Fruit fly (Drosophila melanogaster) whole organism, pupa: ENCODE measurements around the gene GstD9.

Experiments
- CG10348 ChIP-seq: fragments of 200-800 bp; sonication (Bioruptor generic); IDR thresholded peaks from 2 replicates; pipeline ENCODE4 v1.3.6; 2022; ENCODE audit warnings: missing biosample characterization, missing genetic modification characterization
- CG12605 ChIP-seq: fragments of 200-800 bp; sonication (Bioruptor generic); IDR thresholded peaks from 2 replicates; pipeline ENCODE4 v1.3.6; 2022; ENCODE audit warnings: missing biosample characterization, missing genetic modification characterization
- CG13204 ChIP-seq: fragments of 200-800 bp; sonication (Bioruptor generic); optimal IDR thresholded peaks from 2 replicates; lab custom pipeline; 2018; ENCODE audit warnings: missing biosample characterization, mild to moderate bottlenecking, missing genetic modification characterization, moderate library complexity
- CG14655 ChIP-seq: fragments of 200-800 bp; sonication (Bioruptor generic); optimal IDR thresholded peaks from 3 replicates; lab custom pipeline; 2017; ENCODE audit warnings: mild to moderate bottlenecking, missing biosample characterization, missing genetic modification reagents, missing genetic modification characterization
- CG15710 ChIP-seq: fragments of 200-800 bp; sonication (Bioruptor generic); optimal IDR thresholded peaks from 2 replicates; lab custom pipeline; 2018; ENCODE audit warnings: missing biosample characterization, mild to moderate bottlenecking, missing genetic modification characterization, moderate library complexity
- CG17806 ChIP-seq: fragments of 200-800 bp; sonication (Bioruptor generic); optimal IDR thresholded peaks from 2 replicates; lab custom pipeline; 2018; ENCODE audit warnings: missing biosample characterization, mild to moderate bottlenecking, missing genetic modification characterization, moderate library complexity
- CG32121 ChIP-seq: fragments of 200-800 bp; sonication (Bioruptor generic); IDR thresholded peaks from 2 replicates; pipeline ENCODE4 v1.3.6; 2022; ENCODE audit warnings: missing biosample characterization, missing genetic modification characterization
- CG34367 ChIP-seq: fragments of 200-800 bp; sonication (Bioruptor generic); optimal IDR thresholded peaks from 2 replicates; lab custom pipeline; 2018; ENCODE audit warnings: missing biosample characterization, mild to moderate bottlenecking, missing genetic modification characterization
- CG4496 ChIP-seq: fragments of 200-800 bp; sonication (Bioruptor generic); IDR thresholded peaks from 3 replicates; pipeline ENCODE4 v1.3.6; 2022; ENCODE audit warnings: missing biosample characterization, missing genetic modification characterization
- CG8159 ChIP-seq: fragments of 200-800 bp; sonication (Bioruptor generic); optimal IDR thresholded peaks from 3 replicates; lab custom pipeline; 2018; ENCODE audit warnings: missing biosample characterization, mild to moderate bottlenecking, missing genetic modification characterization, moderate library complexity
- CG8301 ChIP-seq: fragments of 200-800 bp; sonication (Bioruptor generic); optimal IDR thresholded peaks from 2 replicates; lab custom pipeline; 2018; ENCODE audit warnings: missing biosample characterization, mild to moderate bottlenecking, missing genetic modification characterization
- CG9948 ChIP-seq: fragments of 200-800 bp; sonication (Bioruptor generic); optimal IDR thresholded peaks from 2 replicates; lab custom pipeline; 2018; ENCODE audit warnings: missing biosample characterization, mild to moderate bottlenecking, missing genetic modification characterization, moderate library complexity
- D1 ChIP-seq: fragments of 200-800 bp; sonication (Bioruptor generic); optimal IDR thresholded peaks from 2 replicates; lab custom pipeline; 2018; ENCODE audit warnings: missing biosample characterization, mild to moderate bottlenecking, missing genetic modification characterization, moderate library complexity
- EcR ChIP-seq: fragments of 200-800 bp; sonication (Bioruptor generic); optimal IDR thresholded peaks from 3 replicates; lab custom pipeline; 2019; ENCODE audit warnings: missing biosample characterization, missing genetic modification characterization, mild to moderate bottlenecking, moderate library complexity, missing genetic modification reagents
- Ets98B ChIP-seq: fragments of 200-800 bp; sonication (Bioruptor generic); IDR thresholded peaks from 2 replicates; pipeline ENCODE4 v1.3.6; 2022; ENCODE audit warnings: missing biosample characterization, missing genetic modification characterization
- Pif1A ChIP-seq: fragments of 200-800 bp; sonication (Bioruptor generic); optimal IDR thresholded peaks from 3 replicates; lab custom pipeline; 2016; ENCODE audit warnings: missing biosample characterization, missing genetic modification characterization
- Pif1B ChIP-seq: fragments of 200-800 bp; sonication (Bioruptor generic); optimal IDR thresholded peaks from 3 replicates; lab custom pipeline; 2016; ENCODE audit warnings: missing biosample characterization, missing genetic modification characterization
- Snoo ChIP-seq: fragments of 200-800 bp; sonication (Bioruptor generic); optimal IDR thresholded peaks from 3 replicates; lab custom pipeline; 2017; ENCODE audit warnings: missing biosample characterization, mild to moderate bottlenecking, missing genetic modification characterization, inconsistent platforms
- fd96Ca ChIP-seq: fragments of 200-800 bp; sonication (Bioruptor generic); IDR thresholded peaks from 3 replicates; pipeline ENCODE4 v1.3.6; 2022; ENCODE audit warnings: missing biosample characterization, missing genetic modification characterization
- gl ChIP-seq: fragments of 200-800 bp; sonication (Bioruptor generic); optimal IDR thresholded peaks from 2 replicates; lab custom pipeline; 2018; ENCODE audit warnings: missing biosample characterization, mild to moderate bottlenecking, missing genetic modification characterization
- rn ChIP-seq: fragments of 200-800 bp; sonication (Bioruptor generic); IDR thresholded peaks from 2 replicates; pipeline ENCODE4 v1.3.6; 2022; ENCODE audit warnings: missing biosample characterization, missing genetic modification characterization

Gene GstD9

DNA sequence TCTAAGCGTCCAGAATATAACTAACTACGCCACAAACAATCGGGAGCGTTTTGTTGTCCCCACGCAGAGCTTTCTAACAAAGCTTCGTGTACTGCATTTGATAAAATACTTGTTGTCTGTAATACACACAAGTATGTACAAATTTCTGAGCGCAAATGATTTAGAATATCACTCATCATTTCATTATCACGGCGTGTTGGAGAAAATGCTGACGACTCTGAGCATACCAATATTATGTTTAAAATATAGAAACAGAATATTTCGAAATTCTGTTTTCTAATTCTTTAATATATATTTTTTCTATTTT, 38.5 kb upstream of the GstD9 start, which contains the start of gene Cyp9f2:
Gene Cyp9f2 (minus strand): TSS at position 101 of the 307 bp plus-strand sequence.
- TF ChIP-seq Snoo (tag; lab: Kevin White, UChicago), result no peak
- no peak for TF ChIP-seq CG10348 (GFP tag; lab: Robert Waterston, UW)
- no peak for TF ChIP-seq CG9948
- no peak for TF ChIP-seq Pif1B (GFP tag; lab: Kevin White, UChicago)
- no peak for TF ChIP-seq Ets98B (GFP tag; lab: Robert Waterston, UW)
- TF ChIP-seq CG32121 (GFP tag; lab: Robert Waterston, UW), result no peak
- TF ChIP-seq fd96Ca (GFP tag; lab: Robert Waterston, UW), result no peak
- no peak for TF ChIP-seq CG12605
- TF ChIP-seq gl (tag; lab: Kevin White, UChicago), result no peak
- TF ChIP-seq CG13204 (GFP tag; lab: Kevin White, UChicago), result no peak
- no peak for TF ChIP-seq CG34367
- no peak for TF ChIP-seq CG4496
- no peak for TF ChIP-seq D1 (tag; lab: Kevin White, UChicago)
- no peak for TF ChIP-seq CG14655 (GFP tag; lab: Kevin White, UChicago)
- no peak for TF ChIP-seq EcR
- TF ChIP-seq CG15710 (tag; lab: Kevin White, UChicago), result no peak
- no peak for TF ChIP-seq Pif1A (GFP tag; lab: Kevin White, UChicago)

DNA sequence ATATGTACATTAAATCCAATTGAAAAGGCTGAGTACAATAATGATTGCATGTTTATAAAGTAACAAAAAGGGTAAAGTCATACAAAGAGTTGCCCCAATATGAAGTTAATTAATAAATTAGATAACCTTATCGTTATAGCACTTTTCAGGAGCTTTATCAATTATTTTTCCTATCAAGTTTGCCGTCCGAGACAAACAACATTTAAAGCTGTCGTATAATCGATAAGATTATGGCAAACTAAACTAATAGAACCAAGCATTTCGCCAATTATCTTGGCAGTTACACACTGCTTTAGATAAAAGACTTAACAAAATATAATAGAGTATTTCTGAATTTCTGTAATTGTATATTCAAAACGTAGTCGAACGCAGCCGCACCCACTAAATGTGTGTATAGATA, 37.8 kb upstream of the GstD9 start:
- TF ChIP-seq CG15710 (tag; lab: Kevin White, UChicago) (no peak), CG13204 (GFP tag; lab: Kevin White, UChicago) (no peak), CG34367 (no peak), CG9948 (no peak), CG4496 (no peak), Snoo (tag; lab: Kevin White, UChicago) (no peak), CG17806 (tag; lab: Kevin White, UChicago) (no peak), Pif1B (GFP tag; lab: Kevin White, UChicago) (no peak), gl (tag; lab: Kevin White, UChicago) (no peak)
- TF ChIP-seq, all 21 proteins: peak for 0

DNA sequence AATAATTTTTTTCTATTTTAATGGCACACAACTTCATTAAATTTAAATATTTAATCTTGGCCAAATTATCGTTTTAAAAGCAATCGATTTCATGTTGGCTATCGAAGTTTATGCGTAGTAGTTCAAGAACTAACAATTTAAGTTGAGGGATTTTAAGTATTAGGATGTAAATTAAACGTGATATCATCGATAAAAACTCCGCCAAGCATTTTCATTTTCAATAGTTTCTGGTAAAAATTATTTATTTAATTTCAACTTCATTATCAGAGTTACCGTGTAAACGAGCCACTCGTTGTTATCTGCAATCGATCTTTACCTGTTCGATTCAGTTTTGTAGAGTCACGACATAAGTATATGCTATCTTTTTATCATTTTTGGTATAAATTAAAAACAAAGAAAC, 35.6 kb upstream of the GstD9 start:
- TF ChIP-seq EcR (peak; percentile 22), D1 (tag; lab: Kevin White, UChicago) (peak; percentile 99), CG10348 (GFP tag; lab: Robert Waterston, UW) (no peak), Ets98B (GFP tag; lab: Robert Waterston, UW) (peak; percentile 96), Pif1A (GFP tag; lab: Kevin White, UChicago) (peak; percentile 95), CG8301 (tag; lab: Kevin White, UChicago) (peak; percentile 100), Pif1B (GFP tag; lab: Kevin White, UChicago) (peak; percentile 97), CG4496 (no peak), CG32121 (GFP tag; lab: Robert Waterston, UW) (peak; percentile 93), CG12605 (peak; percentile 96), CG9948 (peak; percentile 98), CG14655 (GFP tag; lab: Kevin White, UChicago) (peak; percentile 95), rn (peak; percentile 84), CG17806 (tag; lab: Kevin White, UChicago) (peak; percentile 97), gl (tag; lab: Kevin White, UChicago) (peak; percentile 93), CG13204 (GFP tag; lab: Kevin White, UChicago) (no peak), CG34367 (peak; percentile 98), CG8159 (tag; lab: Kevin White, UChicago) (peak; percentile 100), fd96Ca (GFP tag; lab: Robert Waterston, UW) (peak; percentile 84), CG15710 (tag; lab: Kevin White, UChicago) (peak; percentile 97), Snoo (tag; lab: Kevin White, UChicago) (peak; percentile 98)

DNA sequence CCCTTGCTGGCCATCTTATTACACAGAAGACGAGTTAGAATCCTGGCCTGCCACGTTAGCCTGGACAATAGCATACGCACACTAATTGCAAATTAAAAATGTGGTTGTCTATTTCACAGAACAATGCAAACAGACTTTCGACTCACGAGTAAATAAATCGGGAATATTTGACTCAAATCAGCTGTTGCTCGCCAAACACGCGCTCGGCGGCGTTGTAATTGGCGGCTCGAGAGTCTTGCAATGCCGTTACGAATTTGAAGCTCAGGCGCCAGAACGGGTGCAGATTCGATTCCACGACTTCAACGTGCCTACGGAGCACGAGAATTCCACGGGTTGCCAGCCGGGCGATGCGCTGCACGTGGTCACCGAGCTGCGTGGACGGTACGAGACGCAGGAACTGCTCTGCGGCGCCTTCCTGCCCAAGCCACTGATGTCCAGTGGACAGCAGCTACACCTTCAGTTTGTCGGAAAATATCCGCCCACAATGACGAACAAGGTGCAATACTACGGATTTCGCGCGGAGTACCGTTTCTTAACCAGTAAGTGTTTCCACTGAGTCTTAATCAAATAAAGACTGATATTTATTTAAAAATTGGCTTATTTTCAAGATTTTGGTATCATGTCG, 34.4 kb upstream of the GstD9 start, which contains the start of gene DNAlig3:
Gene DNAlig3 (minus strand): TSS at position 168 of the 625 bp plus-strand sequence.
- TF ChIP-seq EcR (no peak), CG12605 (peak; percentile 35; the same call in 1 of the 2 replicates)

DNA sequence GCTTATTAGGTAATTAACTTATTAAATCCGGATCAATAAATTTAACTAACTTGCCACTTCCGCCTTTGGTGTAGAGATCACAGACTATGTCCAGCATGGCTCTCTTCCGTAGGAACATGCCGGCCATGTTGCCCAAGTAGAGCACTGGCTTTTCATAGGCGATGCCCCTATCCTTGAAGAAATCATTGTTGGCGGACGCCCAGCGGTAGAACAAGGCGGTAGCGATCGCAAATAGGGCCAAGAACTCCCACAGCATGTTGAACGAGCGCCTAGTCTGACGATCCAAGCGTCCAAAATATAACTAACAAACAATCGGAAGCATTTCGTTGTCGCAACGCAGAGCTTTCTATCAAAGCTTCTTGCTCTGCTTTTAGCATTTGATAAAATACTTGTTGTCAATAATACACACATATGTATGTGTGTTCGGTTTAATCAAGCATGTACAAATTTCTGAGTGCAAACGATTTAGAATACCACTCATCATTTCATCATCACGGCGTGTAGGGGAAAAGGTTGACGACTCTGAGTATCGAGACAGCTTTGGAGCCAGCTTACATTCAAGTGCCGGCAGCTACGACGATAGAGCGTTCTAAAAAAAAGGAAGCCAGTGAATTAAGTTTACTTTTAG, 31.4 kb upstream of the GstD9 start, which contains the start of gene Cyp9f3:
Gene Cyp9f3 (minus strand): TSS at position 310 of the 628 bp plus-strand sequence.
- TF ChIP-seq CG13204 (GFP tag; lab: Kevin White, UChicago) (no peak), CG14655 (GFP tag; lab: Kevin White, UChicago) (no peak), CG9948 (no peak), Snoo (tag; lab: Kevin White, UChicago) (no peak), CG8159 (tag; lab: Kevin White, UChicago) (no peak), CG12605 (no peak), CG8301 (tag; lab: Kevin White, UChicago) (no peak), EcR (no peak), CG10348 (GFP tag; lab: Robert Waterston, UW) (no peak), rn (no peak), Pif1B (GFP tag; lab: Kevin White, UChicago) (no peak), Ets98B (GFP tag; lab: Robert Waterston, UW) (no peak)

- TF ChIP-seq CG4496 (no peak), CG15710 (tag; lab: Kevin White, UChicago) (no peak), CG13204 (GFP tag; lab: Kevin White, UChicago) (no peak), D1 (tag; lab: Kevin White, UChicago) (no peak), fd96Ca (GFP tag; lab: Robert Waterston, UW) (no peak), EcR (no peak), Ets98B (GFP tag; lab: Robert Waterston, UW) (no peak), CG14655 (GFP tag; lab: Kevin White, UChicago) (no peak), Snoo (tag; lab: Kevin White, UChicago) (no peak), CG8159 (tag; lab: Kevin White, UChicago) (no peak)
Observed at dm6 chr3R:12398054-12398453, 30.7 kb upstream of the GstD9 start.
